Worm (Caenorhabditis elegans) whole organism, L3 larva: ENCODE results near the gene tnc-2.
A peak's percentile ranks its signal among the peaks of the same experiment; 100 is the strongest.

ENCODE experiments used
- R02D3.7 ChIP-seq: fragments of 150-350 bp; optimal IDR thresholded peaks from 2 replicates; lab custom pipeline; 2014; ENCODE audit warnings: missing biosample characterization, missing genetic modification characterization
- ZK546.5 ChIP-seq: sonication (generic microtip); optimal IDR thresholded peaks from 2 replicates; lab custom pipeline; 2017; ENCODE audit warnings: missing biosample characterization, missing genetic modification characterization
- aly-2 ChIP-seq: fragments of 150-350 bp; optimal IDR thresholded peaks from 2 replicates; lab custom pipeline; 2014; ENCODE audit warnings: missing biosample characterization, missing genetic modification characterization
- ama-1 ChIP-seq: fragments of 150-350 bp; optimal IDR thresholded peaks from 2 replicates; lab custom pipeline; 2018
- ceh-28 ChIP-seq: fragments of 150-350 bp; optimal IDR thresholded peaks from 2 replicates; lab custom pipeline; 2014; ENCODE audit warnings: missing biosample characterization, missing genetic modification reagents, missing genetic modification characterization
- ceh-82 ChIP-seq: fragments of 150-350 bp; optimal IDR thresholded peaks from 2 replicates; lab custom pipeline; 2014; ENCODE audit warnings: missing biosample characterization, missing genetic modification characterization
- ceh-9 ChIP-seq: sonication (generic microtip); optimal IDR thresholded peaks from 2 replicates; lab custom pipeline; 2018; ENCODE audit warnings: missing biosample characterization, missing genetic modification characterization
- egl-5 ChIP-seq: fragments of 150-350 bp; optimal IDR thresholded peaks from 2 replicates; lab custom pipeline; 2017; ENCODE audit warnings: missing biosample characterization, missing genetic modification reagents, missing genetic modification characterization, inconsistent platforms
- elt-2 ChIP-seq: sonication (generic microtip); optimal IDR thresholded peaks from 2 replicates; lab custom pipeline; 2016; ENCODE audit warnings: missing genetic modification reagents, mild to moderate bottlenecking, missing genetic modification characterization, missing compliant biosample characterization
- elt-3 ChIP-seq, 3 experiments: fragments of 150-350 bp in 1 of 3; sonication (generic microtip) in 2 of 3; optimal IDR thresholded peaks; 2 replicates in 2 of 3; 4 replicates in 1 of 3; lab custom pipeline; 2014 to 2017; ENCODE audit warnings: missing biosample characterization in 3 of 3, missing genetic modification characterization in 3 of 3
- eor-1 ChIP-seq, 2 experiments: fragments of 150-350 bp; optimal IDR thresholded peaks; 2 replicates each; lab custom pipeline; 2014 to 2018; ENCODE audit warnings: missing biosample characterization in 2 of 2, missing genetic modification characterization in 2 of 2
- fkh-10 ChIP-seq: sonication (generic microtip); optimal IDR thresholded peaks from 2 replicates; lab custom pipeline; 2017; ENCODE audit warnings: missing biosample characterization, missing genetic modification reagents, missing genetic modification characterization
- jun-1 ChIP-seq: fragments of 150-350 bp; optimal IDR thresholded peaks from 2 replicates; lab custom pipeline; 2014; ENCODE audit warnings: missing biosample characterization, missing genetic modification reagents, missing genetic modification characterization
- lsy-12 ChIP-seq: sonication (generic microtip); optimal IDR thresholded peaks from 2 replicates; lab custom pipeline; 2016; ENCODE audit warnings: mild to moderate bottlenecking, missing genetic modification characterization, missing compliant biosample characterization
- mdl-1 ChIP-seq: fragments of 150-350 bp; optimal IDR thresholded peaks from 2 replicates; lab custom pipeline; 2014; ENCODE audit warnings: missing biosample characterization, missing genetic modification characterization
- mml-1 ChIP-seq: fragments of 150-350 bp; sonication (generic microtip); optimal IDR thresholded peaks from 3 replicates; lab custom pipeline; 2014; ENCODE audit warnings: missing biosample characterization, missing genetic modification characterization
- nfya-1 ChIP-seq: sonication (generic microtip); optimal IDR thresholded peaks from 2 replicates; lab custom pipeline; 2017; ENCODE audit warnings: missing genetic modification characterization, mild to moderate bottlenecking, missing compliant biosample characterization, antibody characterized with exemption, moderate library complexity; ENCODE audit not compliant: insufficient read depth
- nhr-11 ChIP-seq: fragments of 150-350 bp; optimal IDR thresholded peaks from 2 replicates; lab custom pipeline; 2014; ENCODE audit warnings: missing biosample characterization, missing genetic modification characterization
- nhr-12 ChIP-seq: fragments of 150-350 bp; optimal IDR thresholded peaks from 2 replicates; lab custom pipeline; 2014; ENCODE audit warnings: missing biosample characterization, missing genetic modification characterization
- nhr-23 ChIP-seq: fragments of 150-350 bp; optimal IDR thresholded peaks from 2 replicates; lab custom pipeline; 2014; ENCODE audit warnings: missing biosample characterization, missing genetic modification reagents, missing genetic modification characterization
- nhr-25 ChIP-seq: sonication (generic microtip); optimal IDR thresholded peaks from 2 replicates; lab custom pipeline; 2017; ENCODE audit warnings: missing biosample characterization, missing genetic modification characterization
- nhr-28 ChIP-seq: fragments of 150-350 bp; optimal IDR thresholded peaks from 2 replicates; lab custom pipeline; 2014; ENCODE audit warnings: missing biosample characterization, missing genetic modification characterization
- nhr-43 ChIP-seq: sonication (generic microtip); optimal IDR thresholded peaks from 2 replicates; lab custom pipeline; 2016; ENCODE audit warnings: mild to moderate bottlenecking, missing genetic modification characterization, missing compliant biosample characterization; ENCODE audit not compliant: poor library complexity, severe bottlenecking
- nhr-67 ChIP-seq: fragments of 150-350 bp; optimal IDR thresholded peaks from 2 replicates; lab custom pipeline; 2014; ENCODE audit warnings: missing biosample characterization, missing genetic modification characterization
- nhr-76 ChIP-seq: fragments of 150-350 bp; sonication (generic microtip); optimal IDR thresholded peaks from 5 replicates; lab custom pipeline; 2014; ENCODE audit warnings: missing biosample characterization, missing genetic modification characterization
- pha-4 ChIP-seq: fragments of 150-350 bp; optimal IDR thresholded peaks from 2 replicates; lab custom pipeline; 2014; ENCODE audit warnings: missing biosample characterization, missing genetic modification reagents, missing genetic modification characterization
- pqm-1 ChIP-seq: fragments of 150-350 bp; optimal IDR thresholded peaks from 2 replicates; lab custom pipeline; 2017; ENCODE audit warnings: missing biosample characterization, missing genetic modification characterization, inconsistent platforms
- sea-2 ChIP-seq: fragments of 150-350 bp; sonication (generic microtip); optimal IDR thresholded peaks from 4 replicates; lab custom pipeline; 2014; ENCODE audit warnings: missing biosample characterization, missing genetic modification reagents, missing genetic modification characterization
- snpc-4 ChIP-seq: fragments of 150-350 bp; optimal IDR thresholded peaks from 2 replicates; lab custom pipeline; 2014; ENCODE audit warnings: missing biosample characterization, missing genetic modification characterization
- unc-39 ChIP-seq: sonication (generic microtip); optimal IDR thresholded peaks from 4 replicates; lab custom pipeline; 2017; ENCODE audit warnings: missing biosample characterization, missing genetic modification characterization
- unc-62 ChIP-seq: fragments of 150-350 bp; sonication (generic microtip); optimal IDR thresholded peaks from 4 replicates; lab custom pipeline; 2014; ENCODE audit warnings: missing biosample characterization, missing genetic modification reagents, missing genetic modification characterization
- zag-1 ChIP-seq: fragments of 150-350 bp; optimal IDR thresholded peaks from 2 replicates; lab custom pipeline; 2014; ENCODE audit warnings: missing biosample characterization, missing genetic modification characterization
- ztf-11 ChIP-seq: fragments of 150-350 bp; optimal IDR thresholded peaks from 2 replicates; lab custom pipeline; 2014; ENCODE audit warnings: missing biosample characterization, missing genetic modification characterization
- ztf-4 ChIP-seq: fragments of 150-350 bp; optimal IDR thresholded peaks from 2 replicates; lab custom pipeline; 2014; ENCODE audit warnings: missing biosample characterization, missing genetic modification characterization

tnc-2 gene

DNA sequence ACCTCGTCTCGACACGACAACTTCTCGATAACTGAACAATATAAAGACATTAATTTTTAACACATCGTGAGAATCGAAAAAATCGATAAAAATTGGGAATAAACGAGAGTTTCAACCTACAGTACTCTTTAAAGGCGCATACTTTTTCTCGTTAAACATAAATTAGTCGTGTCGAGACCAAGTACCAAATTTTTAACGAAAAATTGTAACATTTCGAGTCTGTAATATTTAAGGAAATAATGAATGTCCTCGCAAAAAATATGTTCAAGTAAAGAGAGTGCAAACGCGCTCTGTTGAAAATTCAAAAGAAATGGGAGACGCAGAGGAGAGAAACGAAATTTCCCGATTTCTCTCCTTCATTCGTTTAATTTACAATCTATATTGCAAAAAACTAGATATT is 16.3 kb upstream of the tnc-2 start:
- TF ChIP-seq lsy-12 (tag; lab: Kevin White, UChicago), result peak; percentile 62
- TF ChIP-seq jun-1, result peak; percentile 48
- TF ChIP-seq mml-1 (tag; lab: Kevin White, UChicago), result no peak
- TF ChIP-seq elt-2 (tag; lab: Kevin White, UChicago), result peak; percentile 25
- peak; percentile 86 for TF ChIP-seq ama-1 (lab: Kevin White, UChicago)
- peak; percentile 55 for TF ChIP-seq nhr-43 (tag; lab: Kevin White, UChicago)
- no peak for TF ChIP-seq ztf-11
- peak; percentile 30 for TF ChIP-seq ceh-28 (tag; lab: Kevin White, UChicago)
- no peak for TF ChIP-seq R02D3.7 (tag; lab: Kevin White, UChicago)
- TF ChIP-seq pha-4, result peak; percentile 55
- TF ChIP-seq ztf-4 (tag; lab: Kevin White, UChicago), result peak; percentile 58
- TF ChIP-seq zag-1 (tag; lab: Kevin White, UChicago), result no peak
- TF ChIP-seq ceh-82 (tag; lab: Kevin White, UChicago), result no peak
- no peak for TF ChIP-seq snpc-4 (tag; lab: Kevin White, UChicago)
- no peak for TF ChIP-seq nhr-67 (tag; lab: Kevin White, UChicago)
- TF ChIP-seq eor-1 (tag; optimal IDR thresholded peaks at IDR 0.05; lab: Kevin White, UChicago), result no peak
- TF ChIP-seq egl-5 (tag; lab: Kevin White, UChicago), result no peak
- no peak for TF ChIP-seq nhr-28 (tag; lab: Kevin White, UChicago)

DNA sequence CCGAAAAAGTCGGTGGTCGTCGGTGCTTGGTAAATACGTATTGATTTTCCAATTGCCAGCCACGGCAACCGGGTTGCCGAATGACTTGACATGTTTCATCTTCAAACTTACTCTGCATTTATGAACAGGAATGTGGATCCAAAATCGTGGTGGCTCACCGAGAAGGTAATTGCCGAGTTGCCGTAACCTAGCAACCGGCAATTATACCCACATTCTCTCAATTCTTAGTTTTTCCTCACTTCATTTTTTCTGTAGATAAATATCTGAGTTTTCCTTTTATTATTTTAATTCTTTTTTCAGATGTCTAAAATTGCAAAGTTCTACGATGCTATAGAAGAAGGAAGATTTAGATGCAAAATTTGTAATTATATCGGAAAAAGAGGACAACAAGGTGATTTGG is 14.0 kb upstream of the tnc-2 start, which contains the start of gene ZK673.4:
Gene ZK673.4 (plus strand): TSS at position 301 of the 400 bp plus-strand sequence.
- TF ChIP-seq R02D3.7 (tag; lab: Kevin White, UChicago), result no peak

DNA sequence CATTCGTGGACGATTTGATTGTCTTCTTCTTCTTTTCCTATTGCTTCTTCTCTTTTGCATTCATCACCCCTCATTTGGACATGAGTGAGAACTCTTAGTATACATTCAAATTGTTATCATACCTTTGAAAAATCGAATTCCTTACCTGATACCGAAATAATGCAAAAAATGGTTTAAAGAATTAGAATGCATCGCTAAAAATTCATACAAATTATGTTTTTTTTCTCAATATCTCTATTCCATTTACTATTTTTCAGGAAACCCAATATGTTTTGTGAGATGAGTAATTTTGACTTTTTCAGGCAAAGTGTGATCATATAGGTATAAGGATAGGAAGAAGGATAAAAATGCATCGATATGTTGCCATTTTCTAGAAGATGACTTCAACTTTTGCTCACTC is 9.7 kb upstream of the tnc-2 start, which contains the start of gene ZK673.11:
Gene ZK673.11 (plus strand): TSS at position 301 of the 400 bp plus-strand sequence.
- TF ChIP-seq nhr-12 (tag; lab: Kevin White, UChicago), result no peak
- TF ChIP-seq nhr-43 (tag; lab: Kevin White, UChicago), result no peak
- no peak for TF ChIP-seq zag-1 (tag; lab: Kevin White, UChicago)
- no peak for TF ChIP-seq nhr-25
- TF ChIP-seq nhr-28 (tag; lab: Kevin White, UChicago), result no peak
- TF ChIP-seq nfya-1 (tag; lab: Kevin White, UChicago), result no peak
- TF ChIP-seq unc-39 (tag; lab: Kevin White, UChicago), result no peak

DNA sequence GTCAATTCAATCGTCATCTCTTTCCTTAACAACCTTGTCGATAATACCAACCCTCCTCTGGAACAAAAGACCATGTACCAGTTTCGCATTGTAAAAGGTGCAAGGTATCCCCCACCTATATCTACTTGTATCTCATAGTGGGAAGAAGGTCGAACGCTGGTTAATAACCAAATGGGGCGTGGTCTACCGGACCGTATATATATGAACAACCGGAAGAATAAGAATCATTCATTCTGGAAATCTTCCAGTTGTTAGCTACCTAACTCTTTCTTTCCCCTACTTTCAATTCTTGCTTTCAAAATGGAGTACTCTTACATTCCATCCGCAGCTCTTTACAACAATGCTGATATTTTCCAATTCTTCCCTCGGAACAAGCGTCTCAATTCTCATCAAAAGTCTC is 5.4 kb upstream of the tnc-2 start, which contains the start of gene ZK673.5:
Gene ZK673.5 (plus strand): TSS at position 301 of the 400 bp plus-strand sequence.
- no peak for TF ChIP-seq aly-2 (tag; lab: Kevin White, UChicago)
- no peak for TF ChIP-seq snpc-4 (tag; lab: Kevin White, UChicago)
- no peak for TF ChIP-seq ceh-28 (tag; lab: Kevin White, UChicago)
- TF ChIP-seq eor-1 (tag; optimal IDR thresholded peaks at IDR 0.05; lab: Kevin White, UChicago), result no peak
- no peak for TF ChIP-seq sea-2
- TF ChIP-seq mml-1 (tag; lab: Kevin White, UChicago), result no peak
- no peak for TF ChIP-seq elt-3 (tag; optimal IDR thresholded peaks at IDR 0.05; lab: Kevin White, UChicago)
- TF ChIP-seq nhr-76, result no peak
- TF ChIP-seq nhr-23, result no peak
- TF ChIP-seq ceh-9 (tag; lab: Kevin White, UChicago), result no peak
- no peak for TF ChIP-seq egl-5 (tag; lab: Kevin White, UChicago)

DNA sequence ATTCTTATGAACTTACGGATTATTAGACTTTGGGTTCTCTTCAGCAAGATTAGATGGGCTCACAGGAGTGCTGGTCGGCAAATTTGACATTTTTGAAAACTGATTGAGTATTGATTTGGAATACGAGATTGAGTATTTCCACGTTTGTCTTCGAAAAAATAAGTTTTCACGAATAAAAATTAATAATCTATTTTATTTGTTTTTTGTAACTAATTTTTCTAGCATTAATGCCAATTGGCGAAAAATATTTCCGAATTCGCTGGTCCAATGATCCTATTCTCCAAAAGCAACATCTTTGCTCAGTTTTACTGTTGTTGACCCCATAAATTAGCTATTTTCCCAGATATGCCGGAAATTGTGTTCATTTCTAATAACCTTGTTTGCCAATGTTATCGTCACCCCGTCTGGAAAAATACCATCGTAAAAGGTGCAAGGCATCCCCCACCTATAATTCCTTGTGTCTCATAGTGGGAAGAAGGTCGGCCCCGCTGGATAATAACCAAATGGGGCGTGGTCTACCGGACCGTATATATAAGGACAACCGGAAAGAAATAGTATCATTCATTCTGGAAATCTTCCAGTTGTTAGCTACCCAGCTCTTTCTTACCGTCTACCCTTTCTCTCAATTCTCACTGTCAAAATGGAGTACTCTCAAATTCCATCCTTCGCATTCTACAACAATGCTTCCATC is 2.3 kb upstream of the tnc-2 start, which contains the start of the genes ZK673.6 and sdz-37:
Gene ZK673.6 (minus strand): TSS at position 101 of the 691 bp plus-strand sequence.
Gene sdz-37 (plus strand): TSS at position 641 of the 691 bp plus-strand sequence.
- TF ChIP-seq nhr-23 (no peak), ceh-82 (tag; lab: Kevin White, UChicago) (no peak), ztf-11 (no peak), mml-1 (tag; lab: Kevin White, UChicago) (no peak), R02D3.7 (tag; lab: Kevin White, UChicago) (no peak), nhr-11 (no peak), fkh-10 (GFP tag; lab: Kevin White, UChicago) (no peak), pqm-1 (tag; lab: Kevin White, UChicago) (no peak), ZK546.5 (tag; lab: Kevin White, UChicago) (no peak), mdl-1 (no peak), unc-62 (GFP tag; lab: Kevin White, UChicago) (no peak), aly-2 (tag; lab: Kevin White, UChicago) (no peak), ceh-9 (tag; lab: Kevin White, UChicago) (no peak)
- TF ChIP-seq, all 47 proteins: peak for 0
